Fruit fly (Drosophila melanogaster) whole organism, embryonic: ENCODE measurements around the gene CG1896.

Experiments
- Abd-B ChIP-seq: fragments of 200-800 bp; sonication (Bioruptor generic); optimal IDR thresholded peaks from 2 replicates; lab custom pipeline; 2018; ENCODE audit warnings: missing biosample characterization, mild to moderate bottlenecking, missing genetic modification characterization, moderate library complexity
- Aef1 ChIP-seq: fragments of 200-800 bp; sonication (Bioruptor generic); IDR thresholded peaks from 3 replicates; pipeline ENCODE4 v1.3.6; 2022; ENCODE audit warnings: missing biosample characterization, missing genetic modification characterization
- Asciz ChIP-seq: fragments of 200-800 bp; sonication (Bioruptor generic); optimal IDR thresholded peaks from 2 replicates; lab custom pipeline; 2017; ENCODE audit warnings: missing biosample characterization, mild to moderate bottlenecking, missing genetic modification characterization, missing genetic modification reagents
- B-H1 ChIP-seq: fragments of 200-800 bp; sonication (Bioruptor generic); IDR thresholded peaks from 3 replicates; pipeline ENCODE4 v1.3.6; 2022; ENCODE audit warnings: missing biosample characterization, missing genetic modification characterization
- CG10267 ChIP-seq: fragments of 200-800 bp; sonication (Bioruptor generic); optimal IDR thresholded peaks from 2 replicates; lab custom pipeline; 2018; ENCODE audit warnings: missing biosample characterization, mild to moderate bottlenecking, missing genetic modification characterization, moderate library complexity
- CG10959 ChIP-seq: fragments of 200-800 bp; sonication (Bioruptor generic); IDR thresholded peaks from 2 replicates; pipeline ENCODE4 v1.3.6; 2022; ENCODE audit warnings: missing biosample characterization, missing genetic modification characterization
- CG10979 ChIP-seq: fragments of 200-800 bp; sonication (Bioruptor generic); optimal IDR thresholded peaks from 2 replicates; lab custom pipeline; 2018; ENCODE audit warnings: missing biosample characterization, mild to moderate bottlenecking, missing genetic modification characterization, moderate library complexity
- CG1233 ChIP-seq: fragments of 200-800 bp; sonication (Bioruptor generic); optimal IDR thresholded peaks from 4 replicates; lab custom pipeline; 2018; ENCODE audit warnings: missing biosample characterization, mild to moderate bottlenecking, missing genetic modification characterization
- CG12391 ChIP-seq: fragments of 200-800 bp; sonication (Bioruptor generic); optimal IDR thresholded peaks from 3 replicates; lab custom pipeline; 2018; ENCODE audit warnings: missing biosample characterization, mild to moderate bottlenecking, missing genetic modification characterization, moderate library complexity
- CG12769 ChIP-seq: fragments of 200-800 bp; sonication (Bioruptor generic); optimal IDR thresholded peaks from 2 replicates; lab custom pipeline; 2019; ENCODE audit warnings: missing biosample characterization, mild to moderate bottlenecking, missing genetic modification characterization, moderate library complexity
- CG14710 ChIP-seq: fragments of 200-800 bp; sonication (Bioruptor generic); optimal IDR thresholded peaks from 3 replicates; lab custom pipeline; 2019; ENCODE audit warnings: missing biosample characterization, mild to moderate bottlenecking, missing genetic modification characterization, moderate library complexity
- CG15601 ChIP-seq: fragments of 200-800 bp; sonication (Bioruptor generic); optimal IDR thresholded peaks from 3 replicates; lab custom pipeline; 2019; ENCODE audit warnings: missing biosample characterization, mild to moderate bottlenecking, missing genetic modification characterization, moderate library complexity
- CG1647 ChIP-seq: fragments of 200-800 bp; sonication (Bioruptor generic); optimal IDR thresholded peaks from 3 replicates; lab custom pipeline; 2016; ENCODE audit warnings: missing biosample characterization, missing genetic modification characterization
- CG2199 ChIP-seq: fragments of 200-800 bp; sonication (Bioruptor generic); IDR thresholded peaks from 3 replicates; pipeline ENCODE4 v1.3.6; 2022; ENCODE audit warnings: missing biosample characterization, missing genetic modification characterization
- CG2202 ChIP-seq: fragments of 200-800 bp; sonication (Bioruptor generic); optimal IDR thresholded peaks from 2 replicates; lab custom pipeline; 2018; ENCODE audit warnings: missing biosample characterization, mild to moderate bottlenecking, missing genetic modification characterization
- CG3065 ChIP-seq: fragments of 200-800 bp; sonication (Bioruptor generic); optimal IDR thresholded peaks from 2 replicates; lab custom pipeline; 2016; ENCODE audit warnings: missing biosample characterization, missing genetic modification characterization
- CG3163 ChIP-seq: fragments of 200-800 bp; sonication (Bioruptor generic); optimal IDR thresholded peaks from 3 replicates; lab custom pipeline; 2016; ENCODE audit warnings: missing biosample characterization, missing genetic modification characterization
- CG34224 ChIP-seq: fragments of 200-800 bp; sonication (Bioruptor generic); IDR thresholded peaks from 3 replicates; pipeline ENCODE4 v1.3.6; 2022; ENCODE audit warnings: missing biosample characterization, missing genetic modification characterization; ENCODE audit not compliant: partially characterized antibody
- CG3995 ChIP-seq: fragments of 200-800 bp; sonication (Bioruptor generic); optimal IDR thresholded peaks from 3 replicates; lab custom pipeline; 2016; ENCODE audit warnings: missing biosample characterization, missing genetic modification characterization
- Camta ChIP-seq: fragments of 200-800 bp; sonication (Bioruptor generic); optimal IDR thresholded peaks from 2 replicates; lab custom pipeline; 2016; ENCODE audit warnings: missing biosample characterization, missing genetic modification characterization
- ERR ChIP-seq: fragments of 200-800 bp; sonication (Bioruptor generic); optimal IDR thresholded peaks from 2 replicates; lab custom pipeline; 2016; ENCODE audit warnings: missing biosample characterization, missing genetic modification characterization
- Eip74EF ChIP-seq, 2 experiments: fragments of 200-800 bp in 1 of 2; fragments of >200 bp in 1 of 2; sonication (Bioruptor generic) in 1 of 2; optimal IDR thresholded peaks; 2 replicates each; lab custom pipeline; 2017 to 2019; ENCODE audit warnings: missing biosample characterization in 2 of 2, missing genetic modification characterization in 2 of 2, mild to moderate bottlenecking in 1 of 2, moderate library complexity in 1 of 2
- HLH4C ChIP-seq: fragments of 200-800 bp; sonication (Bioruptor generic); IDR thresholded peaks from 3 replicates; pipeline ENCODE4 v1.3.6; 2022; ENCODE audit warnings: missing biosample characterization, missing genetic modification characterization; ENCODE audit not compliant: partially characterized antibody
- HLHmδ ChIP-seq: fragments of 200-800 bp; sonication (Bioruptor generic); optimal IDR thresholded peaks from 2 replicates; lab custom pipeline; 2018; ENCODE audit warnings: missing biosample characterization, mild to moderate bottlenecking, missing genetic modification characterization, moderate library complexity
- Hr51 ChIP-seq, 2 experiments: fragments of 200-800 bp; sonication (Bioruptor generic); optimal IDR thresholded peaks; 2 replicates in 1 of 2; 3 replicates in 1 of 2; lab custom pipeline; 2016 to 2018; ENCODE audit warnings: missing biosample characterization in 2 of 2, missing genetic modification characterization in 2 of 2, mild to moderate bottlenecking in 1 of 2, moderate library complexity in 1 of 2
- Lhr ChIP-seq: fragments of 200-800 bp; sonication (Bioruptor generic); optimal IDR thresholded peaks from 3 replicates; lab custom pipeline; 2017; ENCODE audit warnings: mild to moderate bottlenecking, missing biosample characterization, missing genetic modification reagents, missing genetic modification characterization
- Nf-YB ChIP-seq: fragments of 200-800 bp; sonication (Bioruptor generic); optimal IDR thresholded peaks from 3 replicates; lab custom pipeline; 2019; ENCODE audit warnings: missing biosample characterization, mild to moderate bottlenecking, missing genetic modification characterization, moderate library complexity
- PHDP ChIP-seq: fragments of 200-800 bp; sonication (Bioruptor generic); optimal IDR thresholded peaks from 3 replicates; lab custom pipeline; 2018; ENCODE audit warnings: missing biosample characterization, mild to moderate bottlenecking, missing genetic modification characterization, moderate library complexity
- Ptx1 ChIP-seq: fragments of 200-800 bp; sonication (Bioruptor generic); IDR thresholded peaks from 2 replicates; pipeline ENCODE4 v1.3.6; 2022; ENCODE audit warnings: missing biosample characterization, missing genetic modification characterization
- Xbp1 ChIP-seq: fragments of 200-800 bp; sonication (Bioruptor generic); optimal IDR thresholded peaks from 3 replicates; lab custom pipeline; 2016; ENCODE audit warnings: missing biosample characterization, mild to moderate bottlenecking, missing genetic modification characterization
- bigmax ChIP-seq: fragments of 200-800 bp; sonication (Bioruptor generic); optimal IDR thresholded peaks from 2 replicates; lab custom pipeline; 2018; ENCODE audit warnings: missing biosample characterization, mild to moderate bottlenecking, missing genetic modification characterization
- cato ChIP-seq: fragments of 200-800 bp; sonication (Bioruptor generic); optimal IDR thresholded peaks from 2 replicates; lab custom pipeline; 2016; ENCODE audit warnings: missing biosample characterization, missing genetic modification characterization, borderline replicate concordance
- cg ChIP-seq: fragments of 200-800 bp; sonication (Bioruptor generic); optimal IDR thresholded peaks from 3 replicates; lab custom pipeline; 2019; ENCODE audit warnings: missing biosample characterization, mild to moderate bottlenecking, missing genetic modification characterization, moderate library complexity
- dysf ChIP-seq: fragments of 200-800 bp; sonication (Bioruptor generic); IDR thresholded peaks from 3 replicates; pipeline ENCODE4 v1.3.6; 2022; ENCODE audit warnings: missing biosample characterization, missing genetic modification characterization
- fd64A ChIP-seq: fragments of 200-800 bp; sonication (Bioruptor generic); optimal IDR thresholded peaks from 3 replicates; lab custom pipeline; 2018; ENCODE audit warnings: missing biosample characterization, mild to moderate bottlenecking, missing genetic modification characterization
- grn ChIP-seq: fragments of 200-800 bp; sonication (Bioruptor generic); optimal IDR thresholded peaks from 3 replicates; lab custom pipeline; 2017; ENCODE audit warnings: missing biosample characterization, missing genetic modification characterization
- hb ChIP-seq: fragments of 200-800 bp; sonication (Bioruptor generic); IDR thresholded peaks from 3 replicates; pipeline ENCODE4 v1.3.6; 2022; ENCODE audit warnings: missing biosample characterization, missing genetic modification characterization; ENCODE audit not compliant: partially characterized antibody
- hth ChIP-seq: fragments of >200 bp; optimal IDR thresholded peaks from 2 replicates; lab custom pipeline; 2017; ENCODE audit warnings: inconsistent platforms
- mld ChIP-seq: fragments of 200-800 bp; sonication (Bioruptor generic); IDR thresholded peaks from 3 replicates; pipeline ENCODE4 v1.3.6; 2022; ENCODE audit warnings: missing biosample characterization, missing genetic modification characterization; ENCODE audit not compliant: partially characterized antibody
- pfk ChIP-seq: fragments of 200-800 bp; sonication (Bioruptor generic); optimal IDR thresholded peaks from 2 replicates; lab custom pipeline; 2018; ENCODE audit warnings: missing biosample characterization, mild to moderate bottlenecking, missing genetic modification characterization, moderate library complexity
- rib ChIP-seq: fragments of 200-800 bp; sonication (Bioruptor generic); IDR thresholded peaks from 2 replicates; pipeline ENCODE4 v1.3.6; 2022; ENCODE audit warnings: missing biosample characterization, missing genetic modification characterization
- sisA ChIP-seq: fragments of 200-800 bp; sonication (Bioruptor generic); IDR thresholded peaks from 2 replicates; pipeline ENCODE4 v1.3.6; 2022; ENCODE audit warnings: missing biosample characterization, missing genetic modification characterization
- sob ChIP-seq: fragments of 200-800 bp; sonication (Bioruptor generic); IDR thresholded peaks from 2 replicates; pipeline ENCODE4 v1.3.6; 2022; ENCODE audit warnings: missing biosample characterization, missing genetic modification characterization
- ssp ChIP-seq: fragments of 200-800 bp; sonication (Bioruptor generic); IDR thresholded peaks from 2 replicates; pipeline ENCODE4 v1.3.6; 2022; ENCODE audit warnings: missing biosample characterization, missing genetic modification characterization
- tna ChIP-seq: fragments of 200-800 bp; sonication (Bioruptor generic); IDR thresholded peaks from 2 replicates; pipeline ENCODE4 v1.3.6; 2022; ENCODE audit warnings: missing biosample characterization, missing genetic modification characterization; ENCODE audit not compliant: partially characterized antibody
- vnd ChIP-seq: fragments of 200-800 bp; sonication (Bioruptor generic); IDR thresholded peaks from 3 replicates; pipeline ENCODE4 v1.3.6; 2022; ENCODE audit warnings: missing biosample characterization, missing genetic modification characterization; ENCODE audit not compliant: partially characterized antibody
- wor ChIP-seq: fragments of 200-800 bp; sonication (Bioruptor generic); IDR thresholded peaks from 2 replicates; pipeline ENCODE4 v1.3.6; 2022; ENCODE audit warnings: missing biosample characterization, missing genetic modification characterization
- z ChIP-seq: fragments of 200-800 bp; sonication (Bioruptor generic); IDR thresholded peaks from 3 replicates; pipeline ENCODE4 v1.3.6; 2022; ENCODE audit warnings: missing biosample characterization, missing genetic modification characterization

Gene CG1896

DNA sequence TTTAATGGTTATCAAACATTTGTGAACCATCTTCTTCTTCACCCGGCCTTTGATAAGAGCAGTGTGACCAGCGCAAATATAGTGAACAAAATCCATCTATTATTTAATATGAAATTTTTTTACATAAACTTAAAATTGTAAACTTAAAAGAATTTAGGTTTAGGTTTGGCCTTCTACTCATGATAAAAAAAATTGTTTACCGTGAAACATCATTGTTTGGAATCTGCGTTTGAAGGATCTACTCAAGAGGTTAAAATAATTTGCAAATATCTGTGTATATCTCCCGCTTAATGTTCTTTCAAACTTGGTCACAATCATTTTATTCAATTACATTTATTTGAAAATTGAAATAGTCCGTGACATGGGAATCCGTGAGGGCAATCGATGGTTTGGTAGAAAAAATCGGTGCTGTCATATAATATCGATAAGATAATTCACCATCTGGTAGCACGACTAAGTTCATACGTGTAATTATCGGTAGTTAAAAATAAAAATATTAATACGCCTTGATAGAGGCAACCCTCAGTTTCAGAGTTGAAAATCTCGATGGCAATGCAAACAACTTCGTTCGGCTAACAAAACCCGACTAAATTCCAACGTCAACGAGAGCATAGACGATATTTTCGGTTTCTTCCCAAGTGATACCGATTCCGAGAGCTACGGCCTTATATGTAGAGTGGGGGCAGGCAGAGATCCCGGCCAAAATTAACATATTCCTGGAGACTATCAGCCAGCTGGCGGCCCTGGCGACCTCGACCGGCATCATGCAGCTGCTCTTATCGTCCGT, 27.9 kb downstream of the CG1896 start, which contains the start of the genes betaGlu and sip3 (continued):
- TF ChIP-seq Aef1 = no peak
- TF ChIP-seq CG12769 (tag; lab: Kevin White, UChicago) = no peak
- TF ChIP-seq hb (GFP tag; lab: Robert Waterston, UW) = peak; percentile 90
- no peak for TF ChIP-seq pfk
- TF ChIP-seq CG34224 (GFP tag; lab: Robert Waterston, UW) = peak; percentile 89
- TF ChIP-seq tna (GFP tag; lab: Robert Waterston, UW) = peak; percentile 93
- no peak for TF ChIP-seq CG2199
- TF ChIP-seq Hr51 (GFP tag; optimal IDR thresholded peaks at IDR 0.05; lab: Kevin White, UChicago) = no peak
- no peak for TF ChIP-seq ssp (GFP tag; lab: Robert Waterston, UW)
- TF ChIP-seq Xbp1 (GFP tag; lab: Kevin White, UChicago) = peak; percentile 52
- TF ChIP-seq Asciz (GFP tag; lab: Kevin White, UChicago) = no peak
- TF ChIP-seq fd64A (GFP tag; lab: Kevin White, UChicago) = no peak
- TF ChIP-seq mld = peak; percentile 72; the same call in 2 of the 3 replicates
- no peak for TF ChIP-seq Ptx1 (GFP tag; lab: Robert Waterston, UW)
- TF ChIP-seq z (GFP tag; lab: Robert Waterston, UW) = no peak
- TF ChIP-seq CG2202 (tag; lab: Kevin White, UChicago) = no peak
- no peak for TF ChIP-seq dysf
- no peak for TF ChIP-seq hth (lab: Kevin White, UChicago)
- no peak for TF ChIP-seq cg
- TF ChIP-seq CG10267 (tag; lab: Kevin White, UChicago) = peak; percentile 37
- TF ChIP-seq CG12391 = peak; percentile 65
- no peak for TF ChIP-seq sisA (GFP tag; lab: Robert Waterston, UW)
- no peak for TF ChIP-seq Nf-YB
- peak; percentile 44 for TF ChIP-seq Abd-B (GFP tag; lab: Kevin White, UChicago)
- no peak for TF ChIP-seq wor
- TF ChIP-seq HLH4C = peak; percentile 93
- no peak for TF ChIP-seq CG3163 (GFP tag; lab: Kevin White, UChicago)
- no peak for TF ChIP-seq HLHmδ (GFP tag; lab: Kevin White, UChicago)
- no peak for TF ChIP-seq CG10959 (GFP tag; lab: Robert Waterston, UW)
- no peak for TF ChIP-seq Lhr (GFP tag; lab: Kevin White, UChicago)
- TF ChIP-seq sob (GFP tag; lab: Robert Waterston, UW) = no peak
- TF ChIP-seq vnd (GFP tag; lab: Robert Waterston, UW) = peak; percentile 89
- no peak for TF ChIP-seq Eip74EF (GFP tag; optimal IDR thresholded peaks at IDR 0.05; lab: Kevin White, UChicago)
- TF ChIP-seq cato (GFP tag; lab: Kevin White, UChicago) = no peak
- no peak for TF ChIP-seq B-H1
- no peak for TF ChIP-seq Camta (GFP tag; lab: Kevin White, UChicago)
- no peak for TF ChIP-seq rib (GFP tag; lab: Robert Waterston, UW)
- peak; percentile 87 for TF ChIP-seq CG3995 (GFP tag; lab: Kevin White, UChicago)
- no peak for TF ChIP-seq CG1647 (GFP tag; lab: Kevin White, UChicago)
- peak; percentile 64 for TF ChIP-seq CG14710 (tag; lab: Kevin White, UChicago)
- no peak for TF ChIP-seq ERR (GFP tag; lab: Kevin White, UChicago)
- peak; percentile 22 for TF ChIP-seq grn (GFP tag; lab: Kevin White, UChicago)
- TF ChIP-seq PHDP (tag; lab: Kevin White, UChicago) = peak; percentile 3
- TF ChIP-seq CG1233 (GFP tag; lab: Kevin White, UChicago) = no peak
- TF ChIP-seq CG10979 (tag; lab: Kevin White, UChicago) = no peak
- TF ChIP-seq bigmax (GFP tag; lab: Kevin White, UChicago) = no peak
- peak; percentile 42 for TF ChIP-seq CG15601 (tag; lab: Kevin White, UChicago)
- no peak for TF ChIP-seq CG3065 (GFP tag; lab: Kevin White, UChicago)
